Fruit fly (Drosophila melanogaster) whole organism, embryonic: ENCODE data around the gene CG6420.
A peak's percentile ranks its signal among the peaks of the same experiment; 100 is the strongest.

Experiments used
- ATbp ChIP-seq: fragments of 200-800 bp; sonication (Bioruptor generic); optimal IDR thresholded peaks from 2 replicates; lab custom pipeline; 2017; ENCODE audit warnings: missing biosample characterization, mild to moderate bottlenecking, missing genetic modification characterization, missing genetic modification reagents
- Atf3 ChIP-seq: fragments of 200-800 bp; sonication (Bioruptor generic); optimal IDR thresholded peaks from 3 replicates; lab custom pipeline; 2016; ENCODE audit warnings: missing biosample characterization, missing genetic modification characterization
- Bteb2 ChIP-seq: fragments of 200-800 bp; sonication (Bioruptor generic); optimal IDR thresholded peaks from 2 replicates; lab custom pipeline; 2016; ENCODE audit warnings: missing biosample characterization, missing genetic modification characterization
- CG12155 ChIP-seq: fragments of 200-800 bp; sonication (Bioruptor generic); optimal IDR thresholded peaks from 3 replicates; lab custom pipeline; 2016; ENCODE audit warnings: missing biosample characterization, missing genetic modification characterization
- CG15269 ChIP-seq: fragments of 200-800 bp; sonication (Bioruptor generic); optimal IDR thresholded peaks from 2 replicates; lab custom pipeline; 2018; ENCODE audit warnings: missing biosample characterization, mild to moderate bottlenecking, missing genetic modification characterization, moderate library complexity
- CG15696 ChIP-seq: fragments of 200-800 bp; sonication (Bioruptor generic); optimal IDR thresholded peaks from 2 replicates; lab custom pipeline; 2019; ENCODE audit warnings: missing biosample characterization, mild to moderate bottlenecking, missing genetic modification characterization, moderate library complexity
- CG1602 ChIP-seq: fragments of 200-800 bp; sonication (Bioruptor generic); optimal IDR thresholded peaks from 3 replicates; lab custom pipeline; 2016; ENCODE audit warnings: missing biosample characterization, missing genetic modification characterization
- CG17802 ChIP-seq: fragments of 200-800 bp; sonication (Bioruptor generic); optimal IDR thresholded peaks from 2 replicates; lab custom pipeline; 2018; ENCODE audit warnings: missing biosample characterization, mild to moderate bottlenecking, missing genetic modification characterization, moderate library complexity
- CG1832 ChIP-seq: fragments of 200-800 bp; sonication (Bioruptor generic); optimal IDR thresholded peaks from 2 replicates; lab custom pipeline; 2017; ENCODE audit warnings: missing biosample characterization, mild to moderate bottlenecking, missing genetic modification characterization, inconsistent platforms
- CG2875 ChIP-seq: fragments of 200-800 bp; sonication (Bioruptor generic); optimal IDR thresholded peaks from 2 replicates; lab custom pipeline; 2017; ENCODE audit warnings: missing biosample characterization, mild to moderate bottlenecking, missing genetic modification characterization, missing genetic modification reagents
- CG31388 ChIP-seq: fragments of 200-800 bp; sonication (Bioruptor generic); optimal IDR thresholded peaks from 2 replicates; lab custom pipeline; 2016; ENCODE audit warnings: missing biosample characterization, missing genetic modification characterization
- CG32532 ChIP-seq: fragments of 200-800 bp; sonication (Bioruptor generic); IDR thresholded peaks from 2 replicates; pipeline ENCODE4 v1.3.6; 2022; ENCODE audit warnings: missing biosample characterization, missing genetic modification characterization
- CG6791 ChIP-seq: fragments of 200-800 bp; sonication (Bioruptor generic); IDR thresholded peaks from 3 replicates; pipeline ENCODE4 v1.3.6; 2022; ENCODE audit warnings: missing biosample characterization, missing genetic modification characterization; ENCODE audit not compliant: partially characterized antibody
- CG6854 ChIP-seq: fragments of 200-800 bp; sonication (Bioruptor generic); optimal IDR thresholded peaks from 3 replicates; lab custom pipeline; 2017; ENCODE audit warnings: missing biosample characterization, mild to moderate bottlenecking, missing genetic modification characterization
- CG7556 ChIP-seq: fragments of 200-800 bp; sonication (Bioruptor generic); optimal IDR thresholded peaks from 2 replicates; lab custom pipeline; 2017; ENCODE audit warnings: missing biosample characterization, mild to moderate bottlenecking, missing genetic modification characterization
- CG7839 ChIP-seq: fragments of 200-800 bp; sonication (Bioruptor generic); optimal IDR thresholded peaks from 3 replicates; lab custom pipeline; 2018; ENCODE audit warnings: missing biosample characterization, mild to moderate bottlenecking, missing genetic modification characterization, moderate library complexity
- CG8359 ChIP-seq: fragments of 200-800 bp; sonication (Bioruptor generic); optimal IDR thresholded peaks from 2 replicates; lab custom pipeline; 2017; ENCODE audit warnings: missing biosample characterization, mild to moderate bottlenecking, missing genetic modification characterization, borderline replicate concordance
- CG9876 ChIP-seq: fragments of 200-800 bp; sonication (Bioruptor generic); optimal IDR thresholded peaks from 2 replicates; lab custom pipeline; 2016; ENCODE audit warnings: missing biosample characterization, missing genetic modification characterization
- Camta ChIP-seq: fragments of 200-800 bp; sonication (Bioruptor generic); optimal IDR thresholded peaks from 2 replicates; lab custom pipeline; 2016; ENCODE audit warnings: missing biosample characterization, missing genetic modification characterization
- Deaf1 ChIP-seq: fragments of 200-800 bp; optimal IDR thresholded peaks from 3 replicates; lab custom pipeline; 2019; ENCODE audit warnings: missing biosample characterization, mild to moderate bottlenecking, missing genetic modification characterization, moderate library complexity
- Dek ChIP-seq: fragments of 200-800 bp; sonication (Bioruptor generic); optimal IDR thresholded peaks from 3 replicates; lab custom pipeline; 2019; ENCODE audit warnings: missing biosample characterization, mild to moderate bottlenecking, missing genetic modification characterization, moderate library complexity
- Ets65A ChIP-seq: fragments of 200-800 bp; sonication (Bioruptor generic); peaks from one replicate; lab custom pipeline; 2016; ENCODE audit warnings: missing biosample characterization, missing genetic modification characterization
- Fer2 ChIP-seq: fragments of 200-800 bp; sonication (Bioruptor generic); optimal IDR thresholded peaks from 2 replicates; lab custom pipeline; 2018; ENCODE audit warnings: missing biosample characterization, mild to moderate bottlenecking, missing genetic modification characterization, moderate library complexity
- Hmr ChIP-seq: fragments of 200-800 bp; sonication (Bioruptor generic); optimal IDR thresholded peaks from 3 replicates; lab custom pipeline; 2017; ENCODE audit warnings: mild to moderate bottlenecking, missing biosample characterization, missing genetic modification reagents, missing genetic modification characterization
- MESR4 ChIP-seq: fragments of 200-800 bp; sonication (Bioruptor generic); optimal IDR thresholded peaks from 2 replicates; lab custom pipeline; 2018; ENCODE audit warnings: missing biosample characterization, mild to moderate bottlenecking, missing genetic modification characterization, moderate library complexity
- Myb ChIP-seq: fragments of 200-800 bp; sonication (Bioruptor generic); optimal IDR thresholded peaks from 2 replicates; lab custom pipeline; 2016; ENCODE audit warnings: missing biosample characterization, missing genetic modification characterization
- Side ChIP-seq: fragments of 200-800 bp; sonication (Bioruptor generic); optimal IDR thresholded peaks from 2 replicates; lab custom pipeline; 2016; ENCODE audit warnings: missing biosample characterization, missing genetic modification characterization
- Sox102F ChIP-seq: fragments of 200-800 bp; sonication (Bioruptor generic); optimal IDR thresholded peaks from 2 replicates; lab custom pipeline; 2018; ENCODE audit warnings: missing biosample characterization, mild to moderate bottlenecking, missing genetic modification characterization, moderate library complexity
- Tbp ChIP-seq: fragments of >200 bp; optimal IDR thresholded peaks from 2 replicates; lab custom pipeline; 2018; ENCODE audit warnings: missing biosample characterization, missing genetic modification characterization
- bbx ChIP-seq: fragments of 200-800 bp; sonication (Bioruptor generic); IDR thresholded peaks from 2 replicates; pipeline ENCODE4 v1.3.6; 2022; ENCODE audit warnings: missing biosample characterization, missing genetic modification characterization; ENCODE audit not compliant: partially characterized antibody
- cwo ChIP-seq: fragments of 200-800 bp; sonication (Bioruptor generic); optimal IDR thresholded peaks from 3 replicates; lab custom pipeline; 2017; ENCODE audit warnings: missing biosample characterization, missing genetic modification characterization, mild to moderate bottlenecking, moderate library complexity, missing genetic modification reagents
- dm ChIP-seq: fragments of 200-800 bp; sonication (Bioruptor generic); optimal IDR thresholded peaks from 3 replicates; lab custom pipeline; 2016; ENCODE audit warnings: missing biosample characterization, missing genetic modification characterization
- gce ChIP-seq: fragments of 200-800 bp; sonication (Bioruptor generic); IDR thresholded peaks from 3 replicates; pipeline ENCODE4 v1.3.6; 2022; ENCODE audit warnings: missing biosample characterization, missing genetic modification characterization
- grau ChIP-seq: fragments of 200-800 bp; optimal IDR thresholded peaks from 3 replicates; lab custom pipeline; 2019; ENCODE audit warnings: missing biosample characterization, mild to moderate bottlenecking, missing genetic modification characterization, moderate library complexity
- gsb-n ChIP-seq: fragments of 200-800 bp; sonication (Bioruptor generic); optimal IDR thresholded peaks from 3 replicates; lab custom pipeline; 2018; ENCODE audit warnings: missing biosample characterization, mild to moderate bottlenecking, missing genetic modification characterization
- hbn ChIP-seq: fragments of 200-800 bp; sonication (Bioruptor generic); IDR thresholded peaks from 2 replicates; pipeline ENCODE4 v1.3.6; 2022; ENCODE audit warnings: missing biosample characterization, missing genetic modification characterization; ENCODE audit not compliant: partially characterized antibody
- hth ChIP-seq: fragments of >200 bp; optimal IDR thresholded peaks from 2 replicates; lab custom pipeline; 2017; ENCODE audit warnings: inconsistent platforms
- ken ChIP-seq: fragments of 200-800 bp; sonication (Bioruptor generic); IDR thresholded peaks from 3 replicates; pipeline ENCODE4 v1.3.6; 2022; ENCODE audit warnings: missing biosample characterization, missing genetic modification characterization
- klu ChIP-seq: fragments of 200-800 bp; sonication (Bioruptor generic); IDR thresholded peaks from 2 replicates; pipeline ENCODE4 v1.3.6; 2022; ENCODE audit warnings: missing biosample characterization, missing genetic modification characterization
- nerfin-1 ChIP-seq: fragments of 200-800 bp; sonication (Bioruptor generic); optimal IDR thresholded peaks from 3 replicates; lab custom pipeline; 2019; ENCODE audit warnings: missing biosample characterization, mild to moderate bottlenecking, missing genetic modification characterization, moderate library complexity
- oc ChIP-seq: fragments of 200-800 bp; sonication (Bioruptor generic); optimal IDR thresholded peaks from 2 replicates; lab custom pipeline; 2018; ENCODE audit warnings: missing biosample characterization, mild to moderate bottlenecking, missing genetic modification characterization, moderate library complexity
- p53 ChIP-seq: fragments of 200-800 bp; sonication (Bioruptor generic); optimal IDR thresholded peaks from 2 replicates; lab custom pipeline; 2016; ENCODE audit warnings: missing biosample characterization, missing genetic modification characterization
- pfk ChIP-seq: fragments of 200-800 bp; sonication (Bioruptor generic); optimal IDR thresholded peaks from 2 replicates; lab custom pipeline; 2018; ENCODE audit warnings: missing biosample characterization, mild to moderate bottlenecking, missing genetic modification characterization, moderate library complexity
- pita ChIP-seq: fragments of 200-800 bp; sonication (Bioruptor generic); optimal IDR thresholded peaks from 2 replicates; lab custom pipeline; 2017; ENCODE audit warnings: missing biosample characterization, mild to moderate bottlenecking, missing genetic modification characterization
- rib ChIP-seq: fragments of 200-800 bp; sonication (Bioruptor generic); IDR thresholded peaks from 2 replicates; pipeline ENCODE4 v1.3.6; 2022; ENCODE audit warnings: missing biosample characterization, missing genetic modification characterization
- schlank ChIP-seq: fragments of 200-800 bp; sonication (Bioruptor generic); optimal IDR thresholded peaks from 2 replicates; lab custom pipeline; 2018; ENCODE audit warnings: missing biosample characterization, mild to moderate bottlenecking, missing genetic modification characterization
- sens-2 ChIP-seq: fragments of 200-800 bp; sonication (Bioruptor generic); IDR thresholded peaks from 2 replicates; pipeline ENCODE4 v1.3.6; 2022; ENCODE audit warnings: missing biosample characterization, missing genetic modification characterization
- slp2 ChIP-seq: fragments of 200-800 bp; sonication (Bioruptor generic); optimal IDR thresholded peaks from 2 replicates; lab custom pipeline; 2016; ENCODE audit warnings: missing biosample characterization, missing genetic modification characterization
- so ChIP-seq: fragments of 200-800 bp; sonication (Bioruptor generic); IDR thresholded peaks from 3 replicates; pipeline ENCODE4 v1.3.6; 2022; ENCODE audit warnings: missing biosample characterization, missing genetic modification characterization
- toy ChIP-seq: fragments of 200-800 bp; sonication (Bioruptor generic); IDR thresholded peaks from 2 replicates; pipeline ENCODE4 v1.3.6; 2022; ENCODE audit warnings: missing biosample characterization, missing genetic modification characterization
- yki ChIP-seq: fragments of >200 bp; optimal IDR thresholded peaks from 3 replicates; lab custom pipeline; 2018
- zfh1 ChIP-seq: fragments of 200-800 bp; sonication (Bioruptor generic); IDR thresholded peaks from 3 replicates; pipeline ENCODE4 v1.3.6; 2022; ENCODE audit warnings: missing biosample characterization, missing genetic modification characterization

Gene CG6420

DNA sequence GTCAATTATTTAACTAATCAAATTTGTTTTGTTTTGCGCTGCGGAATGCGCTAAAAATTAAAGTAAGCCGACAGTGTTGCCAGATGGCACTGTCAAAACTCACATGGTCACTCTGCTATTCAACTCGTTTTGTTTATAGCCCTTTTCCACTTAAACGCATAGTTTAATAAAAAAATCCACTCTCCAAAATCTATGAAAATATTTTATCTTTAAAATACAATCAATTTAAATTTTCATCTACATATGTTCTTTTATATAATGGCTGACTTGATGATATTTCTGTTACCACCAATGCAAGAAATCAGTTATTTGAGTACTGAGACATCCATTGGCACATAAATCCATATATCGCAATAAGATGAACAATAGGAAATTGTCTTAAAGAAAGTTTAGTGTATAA lies 7.7 kb downstream of the CG6420 start, which contains the start of gene CG6425 (continued):
- TF ChIP-seq CG12155 (GFP tag; lab: Kevin White, UChicago) (no peak), Camta (GFP tag; lab: Kevin White, UChicago) (no peak), CG1602 (peak; percentile 5), Hmr (GFP tag; lab: Kevin White, UChicago) (no peak), Bteb2 (GFP tag; lab: Kevin White, UChicago) (no peak), ken (GFP tag; lab: Robert Waterston, UW) (0 out of 3 replicates have a peak, but pooled peaks have one; percentile 51), Myb (no peak), so (GFP tag; lab: Robert Waterston, UW) (no peak), CG7556 (no peak), CG17802 (tag; lab: Kevin White, UChicago) (peak; percentile 55), toy (GFP tag; lab: Robert Waterston, UW) (no peak), nerfin-1 (tag; lab: Kevin White, UChicago) (peak; percentile 15), zfh1 (GFP tag; lab: Robert Waterston, UW) (no peak), CG8359 (GFP tag; lab: Kevin White, UChicago) (no peak), CG2875 (GFP tag; lab: Kevin White, UChicago) (no peak), Side (no peak), dm (no peak), CG9876 (GFP tag; lab: Kevin White, UChicago) (no peak), gce (GFP tag; lab: Robert Waterston, UW) (no peak), CG7839 (tag; lab: Kevin White, UChicago) (peak; percentile 15), klu (GFP tag; lab: Robert Waterston, UW) (no peak), rib (GFP tag; lab: Robert Waterston, UW) (no peak), sens-2 (GFP tag; lab: Robert Waterston, UW) (no peak), CG31388 (GFP tag; lab: Kevin White, UChicago) (no peak), gsb-n (no peak), pfk (GFP tag; lab: Kevin White, UChicago) (no peak), Deaf1 (no peak), slp2 (no peak), p53 (no peak), schlank (tag; lab: Kevin White, UChicago) (no peak), Ets65A (GFP tag; lab: Kevin White, UChicago) (no peak), Dek (tag; lab: Kevin White, UChicago) (peak; percentile 8), CG15696 (tag; lab: Kevin White, UChicago) (peak; percentile 14), CG32532 (no peak), CG1832 (GFP tag; lab: Kevin White, UChicago) (no peak), grau (tag; lab: Kevin White, UChicago) (peak; percentile 38), MESR4 (no peak), hth (no peak), Fer2 (tag; lab: Kevin White, UChicago) (peak; percentile 14), cwo (GFP tag; lab: Kevin White, UChicago) (no peak), CG6854 (GFP tag; lab: Kevin White, UChicago) (no peak), CG15269 (tag; lab: Kevin White, UChicago) (no peak), bbx (GFP tag; lab: Robert Waterston, UW) (no peak), pita (GFP tag; lab: Kevin White, UChicago) (no peak), CG6791 (GFP tag; lab: Robert Waterston, UW) (no peak), Tbp (GFP tag; lab: Kevin White, UChicago) (no peak), oc (no peak), Atf3 (GFP tag; lab: Kevin White, UChicago) (no peak), Sox102F (GFP tag; lab: Kevin White, UChicago) (no peak), yki (lab: Kevin White, UChicago) (no peak), hbn (GFP tag; lab: Robert Waterston, UW) (no peak), ATbp (GFP tag; lab: Kevin White, UChicago) (no peak)
